Worm (Caenorhabditis elegans) whole organism, midembryonic: ENCODE measurements around the gene rpn-12.

Source experiments
- T22C8.4 ChIP-seq: fragments of 200-800 bp; sonication (Bioruptor generic); IDR thresholded peaks from 2 replicates; pipeline ENCODE4 v1.3.6; 2022; ENCODE audit warnings: missing genetic modification characterization, missing compliant biosample characterization
- ref-1 ChIP-seq: fragments of 200-800 bp; sonication (Bioruptor generic); conservative IDR thresholded peaks from 2 replicates; pipeline ENCODE4 v1.3.6; 2022; ENCODE audit warnings: missing genetic modification reagents, missing genetic modification characterization, missing compliant biosample characterization
- tab-1 ChIP-seq: fragments of 200-800 bp; sonication (Bioruptor generic); IDR thresholded peaks from 2 replicates; pipeline ENCODE4 v1.3.6; 2022; ENCODE audit warnings: missing genetic modification characterization, missing compliant biosample characterization

- no peak for TF ChIP-seq ref-1 (GFP tag; lab: Robert Waterston, UW)
- no peak for TF ChIP-seq T22C8.4
- TF ChIP-seq tab-1 (GFP tag; lab: Robert Waterston, UW) = no peak
These were observed 33.0 kb upstream of the rpn-12 start for ce11 chrII:11619895-11620439.
